Worm (Caenorhabditis elegans): ENCODE data around the gene C35B1.3.
A peak's percentile ranks its signal among the peaks of the same experiment; 100 is the strongest.

Gene C35B1.3

DNA sequence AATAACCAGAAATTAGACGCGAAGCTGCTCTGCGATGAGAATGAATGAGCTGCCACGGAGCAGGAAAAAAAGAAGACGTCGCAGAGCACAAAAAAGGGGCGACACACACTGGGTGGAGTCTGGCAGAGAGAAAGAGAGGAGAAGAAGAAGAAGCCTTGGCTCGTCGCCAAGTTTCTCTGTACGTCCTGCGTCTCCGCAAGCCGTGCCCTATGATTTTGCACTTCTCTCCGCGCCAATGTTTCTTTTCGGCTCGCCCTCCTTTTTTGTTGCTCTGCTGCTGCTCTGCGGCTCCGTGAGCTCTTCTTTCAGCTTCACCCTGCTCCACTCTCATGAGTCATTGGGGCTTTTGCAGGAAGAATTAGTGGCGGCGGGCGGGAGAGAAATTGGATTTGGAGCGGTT, 46.1 kb upstream of the C35B1.3 start, which contains the start of gene hlh-30 (continued):
- TF ChIP-seq B0019.2 (GFP tag; conservative IDR thresholded peaks at IDR 0.05) (no peak), K11D2.4 (GFP tag; IDR thresholded peaks at IDR 0.05) (no peak), snpc-3.4 (tag; optimal IDR thresholded peaks at IDR 0.05) (no peak), lin-40 (tag; optimal IDR thresholded peaks at IDR 0.05) (no peak), lin-54 (GFP tag; optimal IDR thresholded peaks at IDR 0.05) (no peak), ceh-91 (GFP tag; IDR thresholded peaks at IDR 0.05) (no peak), ceh-79 (tag; optimal IDR thresholded peaks at IDR 0.05) (no peak), T07F8.4 (tag; optimal IDR thresholded peaks at IDR 0.05) (no peak), mcd-1 (GFP tag; IDR thresholded peaks at IDR 0.05) (peak; percentile 56), egl-18 (GFP tag; IDR thresholded peaks at IDR 0.05) (no peak), hlh-26 (GFP tag; conservative IDR thresholded peaks at IDR 0.05) (no peak), aptf-2 (GFP tag; conservative IDR thresholded peaks at IDR 0.05) (no peak), attf-5 (GFP tag; optimal IDR thresholded peaks at IDR 0.05) (peak; percentile 36), Y67H2A.10 (GFP tag; conservative IDR thresholded peaks at IDR 0.05) (no peak), egl-44 (GFP tag; IDR thresholded peaks at IDR 0.05) (no peak), aptf-3 (GFP tag; IDR thresholded peaks at IDR 0.05) (no peak), lag-1 (GFP tag; IDR thresholded peaks at IDR 0.05) (no peak), nfya-2 (GFP tag; IDR thresholded peaks at IDR 0.05) (no peak), mxl-1 (tag; optimal IDR thresholded peaks at IDR 0.05) (no peak), cebp-1 (GFP tag; IDR thresholded peaks at IDR 0.05) (no peak), cebp-1 (tag; optimal IDR thresholded peaks at IDR 0.05) (peak; percentile 49), somi-1 (GFP tag; optimal IDR thresholded peaks at IDR 0.05) (peak; percentile 22), attf-3 (GFP tag; conservative IDR thresholded peaks at IDR 0.05) (peak; percentile 8; the same call in 1 of the 2 replicates), F57A8.1 (GFP tag; optimal IDR thresholded peaks at IDR 0.05) (no peak), atf-7 (tag; optimal IDR thresholded peaks at IDR 0.05) (no peak), tlf-1 (GFP tag; optimal IDR thresholded peaks at IDR 0.05) (no peak), ets-4 (GFP tag; optimal IDR thresholded peaks at IDR 0.05) (no peak), unc-130 (GFP tag; optimal IDR thresholded peaks at IDR 0.05) (no peak), nfyb-1 (GFP tag; IDR thresholded peaks at IDR 0.05) (no peak), B0261.1 (tag; optimal IDR thresholded peaks at IDR 0.05) (no peak), C17E4.6 (GFP tag; IDR thresholded peaks at IDR 0.05) (no peak), madf-8 (GFP tag; conservative IDR thresholded peaks at IDR 0.05) (no peak), sptf-2 (GFP tag; optimal IDR thresholded peaks at IDR 0.05) (no peak), hmg-1.2 (GFP tag; IDR thresholded peaks at IDR 0.05) (peak; percentile 57; the same call in 1 of the 2 replicates), sea-2 (GFP tag; IDR thresholded peaks at IDR 0.05) (no peak), ccch-3 (GFP tag; optimal IDR thresholded peaks at IDR 0.05) (no peak), ama-1 (optimal IDR thresholded peaks at IDR 0.05) (no peak), ama-1 (GFP tag; optimal IDR thresholded peaks at IDR 0.05) (no peak), F57C9.4 (tag; optimal IDR thresholded peaks at IDR 0.05) (no peak), B0336.3 (GFP tag; IDR thresholded peaks at IDR 0.05) (no peak), hmg-20 (GFP tag; IDR thresholded peaks at IDR 0.05) (no peak), B0035.1 (tag; optimal IDR thresholded peaks at IDR 0.05) (no peak), athp-1 (tag; optimal IDR thresholded peaks at IDR 0.05) (no peak), F55B11.4 (tag; optimal IDR thresholded peaks at IDR 0.05; ENCODE audit: borderline replicate concordance, insufficient read depth) (no peak), die-1 (tag; optimal IDR thresholded peaks at IDR 0.05) (no peak), ztf-26 (tag; optimal IDR thresholded peaks at IDR 0.05) (no peak)

Data from whole organism, young adult.